Worm (Caenorhabditis elegans): ENCODE measurements around the gene F22B7.3.

F22B7.3 gene

ce11 chrIII:8689655-8690054, 41.0 kb downstream of the F22B7.3 start, which contains the start of gene B0303.4 (continued):
- no peak for TF ChIP-seq ceh-88 (GFP tag; IDR thresholded peaks at IDR 0.05)
- no peak for TF ChIP-seq ztf-11 (tag; optimal IDR thresholded peaks at IDR 0.05)
- TF ChIP-seq ces-1 (GFP tag; optimal IDR thresholded peaks at IDR 0.05): no peak
- TF ChIP-seq lir-3 (tag; optimal IDR thresholded peaks at IDR 0.05; ENCODE audit: poor library complexity): peak; percentile 38
- no peak for TF ChIP-seq nhr-28 (tag; optimal IDR thresholded peaks at IDR 0.05)
- no peak for TF ChIP-seq irx-1 (tag; optimal IDR thresholded peaks at IDR 0.05)
- TF ChIP-seq unc-30 (tag; optimal IDR thresholded peaks at IDR 0.05): no peak
- peak; percentile 89 for TF ChIP-seq lin-14 (GFP tag; optimal IDR thresholded peaks at IDR 0.05)
- TF ChIP-seq F16B12.6 (tag; optimal IDR thresholded peaks at IDR 0.05): peak; percentile 83

ce11 chrIII:8693322-8693721, 44.6 kb downstream of the F22B7.3 start, which contains the start of gene B0303.7:
Gene B0303.7, plus strand, starts transcription at chrIII:8693622.
- TF ChIP-seq vab-15 (tag; optimal IDR thresholded peaks at IDR 0.05): no peak
- no peak for TF ChIP-seq lin-15B (tag; optimal IDR thresholded peaks at IDR 0.05)
- no peak for TF ChIP-seq hpl-2 (GFP tag; optimal IDR thresholded peaks at IDR 0.05)
- TF ChIP-seq hlh-17 (GFP tag; optimal IDR thresholded peaks at IDR 0.05; ENCODE audit: borderline replicate concordance): no peak
- no peak for TF ChIP-seq nhr-11 (tag; optimal IDR thresholded peaks at IDR 0.05)
- no peak for TF ChIP-seq ceh-82 (tag; optimal IDR thresholded peaks at IDR 0.05)
- no peak for TF ChIP-seq rnt-1 (tag; optimal IDR thresholded peaks at IDR 0.05)
- no peak for TF ChIP-seq nhr-90 (tag; optimal IDR thresholded peaks at IDR 0.05; ENCODE audit: poor library complexity)
- TF ChIP-seq nhr-12 (tag; optimal IDR thresholded peaks at IDR 0.05): no peak
- TF ChIP-seq mab-9 (GFP tag; IDR thresholded peaks at IDR 0.05): no peak
- TF ChIP-seq nhr-237 (tag; optimal IDR thresholded peaks at IDR 0.05): no peak
- TF ChIP-seq dsc-1 (tag; optimal IDR thresholded peaks at IDR 0.05): no peak
- no peak for TF ChIP-seq nhr-71 (tag; optimal IDR thresholded peaks at IDR 0.05)
- TF ChIP-seq efl-3 (GFP tag; optimal IDR thresholded peaks at IDR 0.05): no peak
- TF ChIP-seq egl-13 (tag; optimal IDR thresholded peaks at IDR 0.05): no peak
- no peak for TF ChIP-seq unc-98 (GFP tag; IDR thresholded peaks at IDR 0.05)

DNA sequence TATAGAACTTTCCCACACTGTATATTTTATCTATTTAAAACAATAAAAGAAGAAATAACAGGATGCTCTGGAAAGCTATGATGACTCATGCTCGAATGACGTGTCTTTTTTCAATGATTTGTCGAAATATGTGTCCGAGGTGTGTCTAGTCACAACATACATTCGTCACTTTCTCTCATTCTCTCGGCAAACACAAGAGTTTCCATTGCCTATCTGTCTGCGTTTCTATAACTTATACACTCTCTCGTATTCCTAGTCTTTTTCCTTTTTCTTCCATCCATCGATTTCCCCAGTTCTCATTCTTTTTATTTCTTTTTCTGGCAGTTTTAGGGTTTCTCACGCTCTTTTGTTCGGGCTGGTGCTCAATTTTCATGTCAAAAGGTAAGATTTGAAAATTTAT, 48.0 kb downstream of the F22B7.3 start:
- peak; percentile 8 for TF ChIP-seq nhr-20 (tag; optimal IDR thresholded peaks at IDR 0.05)
- TF ChIP-seq mep-1 (tag; optimal IDR thresholded peaks at IDR 0.05): peak; percentile 14
- peak; percentile 92 for TF ChIP-seq blmp-1 (tag; optimal IDR thresholded peaks at IDR 0.05)
- TF ChIP-seq dpl-1 (GFP tag; optimal IDR thresholded peaks at IDR 0.05): peak in 1 of 3 experiments; percentile 24
- TF ChIP-seq fos-1 (tag; optimal IDR thresholded peaks at IDR 0.05): peak; percentile 42
- no peak for TF ChIP-seq unc-98 (GFP tag; IDR thresholded peaks at IDR 0.05)
- no peak for TF ChIP-seq hlh-17 (GFP tag; optimal IDR thresholded peaks at IDR 0.05; ENCODE audit: borderline replicate concordance)
- peak in 1 of 3 experiments; percentile 35 for TF ChIP-seq ceh-82 (tag; optimal IDR thresholded peaks at IDR 0.05)
- peak; percentile 3 for TF ChIP-seq nhr-47 (tag; optimal IDR thresholded peaks at IDR 0.05)
- TF ChIP-seq lin-14 (GFP tag; optimal IDR thresholded peaks at IDR 0.05): peak; percentile 66
- peak; percentile 27 to 46 for TF ChIP-seq lin-35 (GFP tag; optimal IDR thresholded peaks at IDR 0.05)
- peak; percentile 15 for TF ChIP-seq swsn-7 (tag; optimal IDR thresholded peaks at IDR 0.05)
- peak; percentile 51 to 55 for TF ChIP-seq efl-1 (optimal IDR thresholded peaks at IDR 0.05)
- TF ChIP-seq efl-1 (GFP tag; optimal IDR thresholded peaks at IDR 0.05 in 1 of 2): peak; percentile 27 to 79
- no peak for TF ChIP-seq elt-3 (tag; optimal IDR thresholded peaks at IDR 0.05)
- peak; percentile 65 for TF ChIP-seq fkh-8 (tag; optimal IDR thresholded peaks at IDR 0.05)
- peak; percentile 45 for TF ChIP-seq snu-23 (GFP tag; optimal IDR thresholded peaks at IDR 0.05)
- peak in 1 of 2 experiments; percentile 49 for TF ChIP-seq lsy-2 (tag; optimal IDR thresholded peaks at IDR 0.05)
- TF ChIP-seq rnt-1 (tag; optimal IDR thresholded peaks at IDR 0.05): peak; percentile 13
- TF ChIP-seq nhr-71 (tag; optimal IDR thresholded peaks at IDR 0.05): peak; percentile 23
- no peak for TF ChIP-seq isw-1 (GFP tag; IDR thresholded peaks at IDR 0.05)
- TF ChIP-seq tlp-1 (tag; optimal IDR thresholded peaks at IDR 0.05): no peak

Data from whole organism, L1 larva.